Worm (Caenorhabditis elegans): ENCODE results near the gene cyp-43A1.

DNA sequence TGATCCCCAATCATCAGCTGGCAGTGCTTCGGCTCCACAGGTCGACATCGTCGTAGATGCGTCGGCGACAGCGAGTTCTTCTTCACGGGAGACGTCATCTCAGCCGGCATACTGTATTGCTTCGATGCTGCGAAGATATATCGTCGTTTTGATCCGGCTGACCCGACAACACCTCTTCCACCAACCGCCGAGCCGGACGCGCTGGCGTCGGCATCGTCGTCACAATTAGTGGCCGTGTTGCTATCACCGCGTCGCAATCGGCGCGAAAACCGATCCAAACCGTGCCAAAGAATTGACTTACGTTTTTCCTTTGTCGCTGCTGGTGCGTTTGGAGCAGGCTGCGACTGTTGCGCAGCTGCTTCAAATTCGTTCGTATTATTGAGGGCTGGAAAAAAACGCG lies 11.8 kb downstream of the cyp-43A1 start:
- TF ChIP-seq ama-1 (optimal IDR thresholded peaks at IDR 0.05): no peak
- no peak for TF ChIP-seq tbx-37 (GFP tag; conservative IDR thresholded peaks at IDR 0.05)
- TF ChIP-seq hmbx-1 (tag; optimal IDR thresholded peaks at IDR 0.05): no peak
- no peak for TF ChIP-seq F13C5.2 (tag; optimal IDR thresholded peaks at IDR 0.05)
- no peak for TF ChIP-seq sea-1 (GFP tag; conservative IDR thresholded peaks at IDR 0.05)
- TF ChIP-seq ceh-36 (tag; optimal IDR thresholded peaks at IDR 0.05): no peak
- TF ChIP-seq hmg-4 (GFP tag; optimal IDR thresholded peaks at IDR 0.05): no peak
- no peak for TF ChIP-seq tra-4 (tag; optimal IDR thresholded peaks at IDR 0.05)
- no peak for TF ChIP-seq ets-7 (tag; optimal IDR thresholded peaks at IDR 0.05)
- TF ChIP-seq scrt-1 (GFP tag; IDR thresholded peaks at IDR 0.05): no peak
- no peak for TF ChIP-seq flt-1 (GFP tag; IDR thresholded peaks at IDR 0.05)
- TF ChIP-seq hnd-1 (tag; optimal IDR thresholded peaks at IDR 0.05): no peak

Measured in whole organism, early embryonic.